Worm (Caenorhabditis elegans) whole organism, early embryonic: ENCODE measurements around the gene ZK1320.2.

Experiments
- B0310.2 ChIP-seq: sonication (generic microtip); optimal IDR thresholded peaks from 2 replicates; lab custom pipeline; 2016; ENCODE audit warnings: mild to moderate bottlenecking, missing genetic modification characterization, missing compliant biosample characterization
- F13C5.2 ChIP-seq: sonication (generic microtip); optimal IDR thresholded peaks from 2 replicates; lab custom pipeline; 2017; ENCODE audit warnings: mild to moderate bottlenecking, missing genetic modification characterization, inconsistent platforms, missing compliant biosample characterization
- aly-1 ChIP-seq: sonication (generic microtip); optimal IDR thresholded peaks from 2 replicates; lab custom pipeline; 2016; ENCODE audit warnings: missing genetic modification characterization, missing compliant biosample characterization
- ama-1 ChIP-seq: fragments of 150-350 bp; optimal IDR thresholded peaks from 2 replicates; lab custom pipeline; 2014
- ceh-13 ChIP-seq: fragments of 200-800 bp; sonication (Bioruptor generic); optimal IDR thresholded peaks from 2 replicates; lab custom pipeline; 2018; ENCODE audit warnings: mild to moderate bottlenecking, missing genetic modification characterization, missing compliant biosample characterization
- ceh-36 ChIP-seq: sonication (generic microtip); optimal IDR thresholded peaks from 2 replicates; lab custom pipeline; 2016; ENCODE audit warnings: missing genetic modification characterization, inconsistent platforms, missing compliant biosample characterization
- ets-7 ChIP-seq: sonication (generic microtip); optimal IDR thresholded peaks from 2 replicates; lab custom pipeline; 2016; ENCODE audit warnings: missing genotype, missing genetic modification characterization, missing compliant biosample characterization
- flt-1 ChIP-seq: fragments of 200-800 bp; sonication (Bioruptor generic); IDR thresholded peaks from 2 replicates; pipeline ENCODE4 v1.3.6; 2022; ENCODE audit warnings: missing genetic modification characterization, missing compliant biosample characterization
- hmbx-1 ChIP-seq: sonication (generic microtip); optimal IDR thresholded peaks from 2 replicates; lab custom pipeline; 2016; ENCODE audit warnings: mild to moderate bottlenecking, missing genetic modification characterization, missing compliant biosample characterization
- hmg-4 ChIP-seq: fragments of 200-800 bp; sonication (Bioruptor generic); optimal IDR thresholded peaks from 2 replicates; lab custom pipeline; 2018; ENCODE audit warnings: mild to moderate bottlenecking, missing genetic modification characterization, missing compliant biosample characterization
- hnd-1 ChIP-seq: sonication (generic microtip); optimal IDR thresholded peaks from 2 replicates; lab custom pipeline; 2016; ENCODE audit warnings: missing genetic modification characterization, missing compliant biosample characterization
- pes-1 ChIP-seq: fragments of 200-800 bp; sonication (Bioruptor generic); IDR thresholded peaks from 2 replicates; pipeline ENCODE4 v1.3.6; 2022; ENCODE audit warnings: missing genetic modification reagents, missing genetic modification characterization, missing compliant biosample characterization
- scrt-1 ChIP-seq: fragments of 200-800 bp; sonication (Bioruptor generic); IDR thresholded peaks from 2 replicates; pipeline ENCODE4 v1.3.6; 2022; ENCODE audit warnings: missing genetic modification characterization, missing compliant biosample characterization
- sea-1 ChIP-seq: fragments of 200-800 bp; sonication (Bioruptor generic); conservative IDR thresholded peaks from 2 replicates; pipeline ENCODE4 v1.3.6; 2022; ENCODE audit warnings: missing genetic modification characterization, missing compliant biosample characterization
- tbx-11 ChIP-seq: fragments of 200-800 bp; sonication (Bioruptor generic); IDR thresholded peaks from 2 replicates; pipeline ENCODE4 v1.3.6; 2022; ENCODE audit warnings: missing genetic modification characterization, missing compliant biosample characterization
- tbx-37 ChIP-seq: fragments of 200-800 bp; sonication (Bioruptor generic); conservative IDR thresholded peaks from 2 replicates; pipeline ENCODE4 v1.3.6; 2022; ENCODE audit warnings: missing genetic modification reagents, missing genetic modification characterization, missing compliant biosample characterization
- tra-4 ChIP-seq: sonication (generic microtip); optimal IDR thresholded peaks from 2 replicates; lab custom pipeline; 2017; ENCODE audit warnings: missing genetic modification characterization, missing compliant biosample characterization

Gene ZK1320.2

ce11 chrII:9690067-9690632 lies 31.3 kb upstream of the ZK1320.2 start:
- TF ChIP-seq aly-1 (tag; lab: Kevin White, UChicago) = no peak
- no peak for TF ChIP-seq hmbx-1 (tag; lab: Kevin White, UChicago)
- no peak for TF ChIP-seq scrt-1 (GFP tag; lab: Robert Waterston, UW)

- TF ChIP-seq hmbx-1 (tag; lab: Kevin White, UChicago) = no peak
- TF ChIP-seq tra-4 = no peak
- TF ChIP-seq tbx-11 (GFP tag; lab: Robert Waterston, UW) = no peak
- TF ChIP-seq aly-1 (tag; lab: Kevin White, UChicago) = no peak
- no peak for TF ChIP-seq ceh-36 (tag; lab: Kevin White, UChicago)
- TF ChIP-seq hnd-1 = no peak
- no peak for TF ChIP-seq pes-1 (GFP tag; lab: Robert Waterston, UW)
- TF ChIP-seq ceh-13 = no peak
- TF ChIP-seq hmg-4 (GFP tag; lab: Kevin White, UChicago) = no peak
- no peak for TF ChIP-seq flt-1 (GFP tag; lab: Robert Waterston, UW)
- TF ChIP-seq B0310.2 (tag; lab: Kevin White, UChicago) = no peak
- TF ChIP-seq sea-1 = no peak
- no peak for TF ChIP-seq scrt-1 (GFP tag; lab: Robert Waterston, UW)
- no peak for TF ChIP-seq ama-1 (lab: Kevin White, UChicago)
Observed at ce11 chrII:9686663-9687193, 27.9 kb upstream of the ZK1320.2 start, which contains the start of gene ZK1320.9. TSS of gene ZK1320.9 (minus strand) at chrII:9686713.

- TF ChIP-seq tbx-37 (GFP tag; lab: Robert Waterston, UW) = no peak
- no peak for TF ChIP-seq ama-1 (lab: Kevin White, UChicago)
- TF ChIP-seq hnd-1 = no peak
- no peak for TF ChIP-seq flt-1 (GFP tag; lab: Robert Waterston, UW)
- no peak for TF ChIP-seq tra-4
- no peak for TF ChIP-seq ets-7
Observed at ce11 chrII:9684175-9684574, 25.4 kb upstream of the ZK1320.2 start.

ce11 chrII:9682044-9682443 lies 23.2 kb upstream of the ZK1320.2 start:
- TF ChIP-seq hmg-4 (GFP tag; lab: Kevin White, UChicago) (no peak), ceh-13 (no peak), flt-1 (GFP tag; lab: Robert Waterston, UW) (no peak), tra-4 (no peak), ets-7 (no peak), pes-1 (GFP tag; lab: Robert Waterston, UW) (no peak), tbx-37 (GFP tag; lab: Robert Waterston, UW) (no peak), hmbx-1 (tag; lab: Kevin White, UChicago) (no peak), ama-1 (lab: Kevin White, UChicago) (no peak), aly-1 (tag; lab: Kevin White, UChicago) (no peak), F13C5.2 (tag; lab: Kevin White, UChicago) (no peak), tbx-11 (GFP tag; lab: Robert Waterston, UW) (no peak), hnd-1 (no peak)

- TF ChIP-seq F13C5.2 (tag; lab: Kevin White, UChicago) (no peak), hnd-1 (no peak), pes-1 (GFP tag; lab: Robert Waterston, UW) (no peak), tbx-11 (GFP tag; lab: Robert Waterston, UW) (no peak), B0310.2 (tag; lab: Kevin White, UChicago) (no peak), ets-7 (no peak), tra-4 (no peak), ceh-13 (no peak), tbx-37 (GFP tag; lab: Robert Waterston, UW) (no peak), sea-1 (no peak), ama-1 (lab: Kevin White, UChicago) (no peak), hmg-4 (GFP tag; lab: Kevin White, UChicago) (no peak), aly-1 (tag; lab: Kevin White, UChicago) (no peak)
Observed at ce11 chrII:9680493-9680892, 21.7 kb upstream of the ZK1320.2 start, which contains the start of gene ZK1320.13. TSS of gene ZK1320.13 (plus strand) at chrII:9680793.

ce11 chrII:9679842-9680241 lies 21.0 kb upstream of the ZK1320.2 start:
- TF ChIP-seq pes-1 (GFP tag; lab: Robert Waterston, UW) (no peak), tbx-37 (GFP tag; lab: Robert Waterston, UW) (no peak), tra-4 (no peak), flt-1 (GFP tag; lab: Robert Waterston, UW) (no peak)

ce11 chrII:9677470-9677869 lies 18.7 kb upstream of the ZK1320.2 start:
- TF ChIP-seq hmbx-1 (tag; lab: Kevin White, UChicago) (no peak), ceh-13 (no peak), hnd-1 (no peak), tbx-37 (GFP tag; lab: Robert Waterston, UW) (no peak), scrt-1 (GFP tag; lab: Robert Waterston, UW) (no peak), pes-1 (GFP tag; lab: Robert Waterston, UW) (no peak), tbx-11 (GFP tag; lab: Robert Waterston, UW) (no peak), B0310.2 (tag; lab: Kevin White, UChicago) (no peak), ceh-36 (tag; lab: Kevin White, UChicago) (no peak), tra-4 (no peak), ets-7 (no peak), sea-1 (no peak)

ce11 chrII:9674678-9675077 lies 15.9 kb upstream of the ZK1320.2 start, which contains the start of gene arc-1:
TSS of gene arc-1 (plus strand) at chrII:9674978.
- TF ChIP-seq ceh-36 (tag; lab: Kevin White, UChicago) = no peak
- no peak for TF ChIP-seq ceh-13
- TF ChIP-seq tbx-11 (GFP tag; lab: Robert Waterston, UW) = no peak
- TF ChIP-seq hmbx-1 (tag; lab: Kevin White, UChicago) = no peak
- TF ChIP-seq flt-1 (GFP tag; lab: Robert Waterston, UW) = no peak
- no peak for TF ChIP-seq hmg-4 (GFP tag; lab: Kevin White, UChicago)
- TF ChIP-seq pes-1 (GFP tag; lab: Robert Waterston, UW) = no peak
- TF ChIP-seq sea-1 = no peak
- TF ChIP-seq scrt-1 (GFP tag; lab: Robert Waterston, UW) = no peak
- TF ChIP-seq F13C5.2 (tag; lab: Kevin White, UChicago) = no peak
- TF ChIP-seq tra-4 = no peak
- no peak for TF ChIP-seq B0310.2 (tag; lab: Kevin White, UChicago)
